Fruit fly (Drosophila melanogaster): ENCODE data around the gene lmd.

lmd gene

dm6 chr3R:23038062-23038461 is 11.5 kb upstream of the lmd start:
- TF ChIP-seq svp (GFP tag) (peak; percentile 13), CG11762 (GFP tag; optimal IDR thresholded peaks at IDR 0.05; ENCODE audit: insufficient read depth) (no peak)

dm6 chr3R:23036321-23036720 is 9.8 kb upstream of the lmd start:
- TF ChIP-seq Eip78C (GFP tag) (peak; percentile 62), CG6808 (GFP tag; optimal IDR thresholded peaks at IDR 0.05) (no peak)

DNA sequence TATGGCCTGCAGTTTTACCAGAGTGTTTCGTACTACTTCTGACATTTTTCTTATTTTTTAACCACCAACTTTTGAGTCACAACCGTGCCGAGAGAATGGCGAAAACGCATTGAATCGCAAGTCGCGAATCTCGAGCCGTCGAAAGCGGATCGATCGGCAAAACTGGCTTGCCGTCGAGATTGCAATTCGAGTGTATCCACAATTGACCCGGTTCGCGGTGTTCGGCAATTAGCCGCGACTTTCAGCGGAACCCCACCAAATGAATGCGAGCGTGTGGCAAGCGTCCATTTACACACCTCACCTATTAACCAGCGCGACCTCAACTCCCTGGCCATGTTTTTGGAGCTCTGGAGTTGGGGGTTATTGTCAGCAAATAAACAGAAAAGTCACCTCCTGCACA is 8.9 kb upstream of the lmd start, which contains the start of gene CG13833:
CG13833 (minus strand) TSS at position 101 of the 400 bp plus-strand sequence.
- TF ChIP-seq Eip78C (GFP tag): peak; percentile 28
- TF ChIP-seq CG11294 (GFP tag; IDR thresholded peaks at IDR 0.05): no peak

dm6 chr3R:23030900-23031299 is 4.4 kb upstream of the lmd start:
- TF ChIP-seq Hr39 (GFP tag; optimal IDR thresholded peaks at IDR 0.05) (no peak), Eip78C (GFP tag) (peak; percentile 10), Ets21C (GFP tag; optimal IDR thresholded peaks at IDR 0.05) (no peak)

- TF ChIP-seq CG11902 (GFP tag; optimal IDR thresholded peaks at IDR 0.05) (no peak), ss (GFP tag; optimal IDR thresholded peaks at IDR 0.05) (no peak), svp (GFP tag) (no peak), cyc (GFP tag; optimal IDR thresholded peaks at IDR 0.05) (no peak), Ets96B (tag; optimal IDR thresholded peaks at IDR 0.05) (no peak), Sox102F (GFP tag; optimal IDR thresholded peaks at IDR 0.05) (no peak), Ets21C (GFP tag; optimal IDR thresholded peaks at IDR 0.05) (no peak), Gug (GFP tag; IDR thresholded peaks at IDR 0.05) (0 out of 2 replicates have a peak, but pooled peaks have one; percentile 24), CG6163 (GFP tag; IDR thresholded peaks at IDR 0.05) (no peak), CG6808 (GFP tag; optimal IDR thresholded peaks at IDR 0.05) (no peak), Lpt (GFP tag; optimal IDR thresholded peaks at IDR 0.05) (no peak), Hr39 (GFP tag; optimal IDR thresholded peaks at IDR 0.05) (no peak), eg (GFP tag; IDR thresholded peaks at IDR 0.05) (peak; percentile 47; the same call in 2 of the 3 replicates), CG32006 (GFP tag; optimal IDR thresholded peaks at IDR 0.05) (peak; percentile 15), Eip78C (GFP tag) (peak; percentile 10), fkh (GFP tag; optimal IDR thresholded peaks at IDR 0.05) (no peak), Hr4 (GFP tag; optimal IDR thresholded peaks at IDR 0.05) (peak; percentile 15)
Measured at dm6 chr3R:23028506-23028905, 2.0 kb upstream of the lmd start.

- TF ChIP-seq Ets96B (tag; optimal IDR thresholded peaks at IDR 0.05) (no peak), net (GFP tag; optimal IDR thresholded peaks at IDR 0.05) (peak; percentile 5), Met (GFP tag; optimal IDR thresholded peaks at IDR 0.05) (no peak)
Measured at dm6 chr3R:23027428-23027813, 908 bp upstream of the lmd start.

dm6 chr3R:23013482-23013881 is 13.0 kb downstream of the lmd start:
- TF ChIP-seq CG31627 (GFP tag; optimal IDR thresholded peaks at IDR 0.05) (no peak), Eip78C (GFP tag) (peak; percentile 17), fkh (GFP tag; optimal IDR thresholded peaks at IDR 0.05) (peak; percentile 91)

DNA sequence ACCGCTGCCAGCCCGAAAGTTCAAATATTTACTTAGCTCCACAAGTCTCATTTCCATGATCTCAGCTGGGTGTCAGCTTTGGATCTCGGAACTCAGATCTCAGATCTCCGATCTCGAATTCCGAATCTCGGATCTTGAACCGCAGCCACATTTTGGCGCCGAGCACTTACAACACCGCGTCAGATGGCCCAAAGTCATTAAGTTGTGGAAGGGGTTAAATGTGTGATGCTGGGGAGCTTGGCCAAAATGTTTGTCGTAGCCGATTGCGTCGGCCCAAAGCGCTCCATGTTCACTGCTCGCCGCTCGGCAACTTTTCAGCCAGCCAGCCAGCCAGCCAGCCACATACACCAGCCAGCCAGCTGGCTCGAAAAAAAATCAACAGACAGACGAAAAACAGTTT is 14.5 kb downstream of the lmd start, which contains the start of gene CG6688:
CG6688 (plus strand) TSS at position 396 of the 400 bp plus-strand sequence.
- no peak for TF ChIP-seq Hr4 (GFP tag; optimal IDR thresholded peaks at IDR 0.05)
- no peak for TF ChIP-seq Eip93F (GFP tag; optimal IDR thresholded peaks at IDR 0.05)
- TF ChIP-seq fkh (GFP tag; optimal IDR thresholded peaks at IDR 0.05): peak; percentile 16
- peak; percentile 4 for TF ChIP-seq Eip78C (GFP tag)

DNA sequence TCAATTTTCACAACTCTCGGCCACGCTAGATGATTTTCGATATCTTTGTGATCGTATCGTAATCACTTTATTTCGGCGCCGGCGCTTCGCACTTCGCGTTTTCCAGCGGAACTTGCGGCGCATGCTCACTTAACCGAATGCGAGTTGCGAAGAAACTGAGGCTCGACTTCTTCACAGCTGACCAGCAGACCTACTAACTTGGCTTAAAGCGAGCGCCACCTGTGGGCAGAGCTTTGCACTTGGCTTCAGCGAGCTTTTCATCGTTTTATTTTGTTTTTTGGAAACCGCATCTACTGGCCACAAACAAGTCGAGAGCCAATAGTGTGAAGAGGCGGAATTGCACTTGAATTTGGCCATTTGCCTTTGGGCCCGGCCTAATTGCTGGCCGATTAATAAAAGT is 16.1 kb downstream of the lmd start, which contains the start of gene CG34375:
CG34375 (minus strand) TSS at position 157 of the 400 bp plus-strand sequence.
- TF ChIP-seq CG31627 (GFP tag; optimal IDR thresholded peaks at IDR 0.05) (no peak), Ets21C (GFP tag; optimal IDR thresholded peaks at IDR 0.05) (no peak), Eip78C (GFP tag) (peak; percentile 73), CG6163 (GFP tag; IDR thresholded peaks at IDR 0.05) (peak; percentile 51; the same call in 2 of the 3 replicates), Lpt (GFP tag; optimal IDR thresholded peaks at IDR 0.05) (no peak), Sox14 (GFP tag; optimal IDR thresholded peaks at IDR 0.05) (no peak), svp (GFP tag) (no peak), CG8632 (GFP tag; optimal IDR thresholded peaks at IDR 0.05) (no peak), OdsH (GFP tag; optimal IDR thresholded peaks at IDR 0.05) (no peak), CG8119 (GFP tag; IDR thresholded peaks at IDR 0.05) (peak; percentile 39; the same call in 1 of the 3 replicates), Gug (GFP tag; IDR thresholded peaks at IDR 0.05) (no peak), eg (GFP tag; IDR thresholded peaks at IDR 0.05) (peak; percentile 62; the same call in 2 of the 3 replicates), CG15336 (GFP tag; IDR thresholded peaks at IDR 0.05) (0 out of 2 replicates have a peak, but pooled peaks have one; percentile 33), CG11294 (GFP tag; IDR thresholded peaks at IDR 0.05) (no peak), CG6792 (GFP tag; optimal IDR thresholded peaks at IDR 0.05) (no peak), lz (GFP tag; optimal IDR thresholded peaks at IDR 0.05) (no peak)
